Fruit fly (Drosophila melanogaster): ENCODE measurements around the gene CG46434.

DNA sequence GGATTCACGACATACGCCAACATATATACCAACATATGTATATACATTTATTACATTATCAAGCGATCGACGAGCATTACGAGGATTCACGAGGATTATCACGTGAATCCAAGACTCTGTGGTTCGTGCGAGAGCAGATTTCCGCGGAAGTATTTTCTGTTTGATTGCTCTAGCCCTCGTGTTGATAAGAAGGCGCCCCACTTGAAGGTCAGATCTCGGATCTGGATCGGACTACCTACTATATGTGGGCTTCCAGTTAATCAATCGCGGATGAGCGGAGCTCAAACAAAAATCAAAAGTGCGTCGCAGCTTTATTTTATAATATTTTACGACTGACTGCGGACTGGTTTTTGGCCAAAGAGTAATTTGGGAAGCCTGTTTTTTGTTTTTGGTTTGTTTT is 49.1 kb downstream of the CG46434 start:
- no peak for TF ChIP-seq kay (GFP tag; ENCODE audit: borderline replicate concordance)
- TF ChIP-seq CG11617 (GFP tag; optimal IDR thresholded peaks at IDR 0.05): no peak
- TF ChIP-seq CG5204 (GFP tag; optimal IDR thresholded peaks at IDR 0.05): no peak
- no peak for TF ChIP-seq Clk (GFP tag; optimal IDR thresholded peaks at IDR 0.05)
- no peak for TF ChIP-seq ovo (GFP tag; optimal IDR thresholded peaks at IDR 0.05)
- TF ChIP-seq pad (GFP tag; optimal IDR thresholded peaks at IDR 0.05): no peak
- no peak for TF ChIP-seq cnc (optimal IDR thresholded peaks at IDR 0.05)
